Worm (Caenorhabditis elegans) whole organism, L2 larva: ENCODE results near the gene K08D8.1.

Source experiments
- C34F6.9 ChIP-seq: fragments of 150-350 bp; optimal IDR thresholded peaks from 2 replicates; lab custom pipeline; 2014; ENCODE audit warnings: missing biosample characterization, missing genetic modification characterization
- R02D3.7 ChIP-seq: fragments of 150-350 bp; optimal IDR thresholded peaks from 2 replicates; lab custom pipeline; 2014; ENCODE audit warnings: missing biosample characterization, missing genetic modification characterization
- Y55F3AM.14 ChIP-seq: fragments of 200-800 bp; sonication (Bioruptor generic); optimal IDR thresholded peaks from 2 replicates; lab custom pipeline; 2018; ENCODE audit warnings: mild to moderate bottlenecking, missing genetic modification characterization, missing compliant biosample characterization
- aly-2 ChIP-seq: fragments of 150-350 bp; optimal IDR thresholded peaks from 2 replicates; lab custom pipeline; 2014; ENCODE audit warnings: missing biosample characterization, missing genetic modification characterization
- blmp-1 ChIP-seq: sonication (generic microtip); optimal IDR thresholded peaks from 2 replicates; lab custom pipeline; 2017; ENCODE audit warnings: missing genetic modification characterization, mild to moderate bottlenecking, missing compliant biosample characterization, antibody characterized with exemption, moderate library complexity; ENCODE audit not compliant: insufficient read depth
- ceh-82 ChIP-seq: fragments of 150-350 bp; optimal IDR thresholded peaks from 2 replicates; lab custom pipeline; 2014; ENCODE audit warnings: missing biosample characterization, missing genetic modification characterization
- crh-2 ChIP-seq: sonication (generic microtip); optimal IDR thresholded peaks from 2 replicates; lab custom pipeline; 2017; ENCODE audit warnings: missing biosample characterization, missing genetic modification characterization
- egl-27 ChIP-seq: sonication (generic microtip); optimal IDR thresholded peaks from 3 replicates; lab custom pipeline; 2017; ENCODE audit warnings: missing biosample characterization, missing genetic modification reagents, missing genetic modification characterization
- elt-1 ChIP-seq: fragments of 150-350 bp; optimal IDR thresholded peaks from 2 replicates; lab custom pipeline; 2014; ENCODE audit warnings: missing biosample characterization, missing genetic modification characterization
- elt-3 ChIP-seq: sonication (generic microtip); optimal IDR thresholded peaks from 2 replicates; lab custom pipeline; 2017; ENCODE audit warnings: missing biosample characterization, missing genetic modification characterization
- fos-1 ChIP-seq: fragments of 150-350 bp; optimal IDR thresholded peaks from 2 replicates; lab custom pipeline; 2014; ENCODE audit warnings: missing biosample characterization, missing genetic modification characterization
- gmeb-1 ChIP-seq: fragments of 150-350 bp; optimal IDR thresholded peaks from 2 replicates; lab custom pipeline; 2014; ENCODE audit warnings: missing biosample characterization, missing genetic modification characterization
- lin-11 ChIP-seq: fragments of 150-350 bp; sonication (generic microtip); optimal IDR thresholded peaks from 2 replicates; lab custom pipeline; 2014; ENCODE audit warnings: missing biosample characterization, missing genetic modification characterization, inconsistent platforms, mixed read lengths
- lin-13 ChIP-seq: fragments of 150-350 bp; optimal IDR thresholded peaks from 2 replicates; lab custom pipeline; 2014; ENCODE audit warnings: missing biosample characterization, missing genetic modification reagents, missing genetic modification characterization
- lin-39 ChIP-seq: fragments of 150-350 bp; optimal IDR thresholded peaks from 2 replicates; lab custom pipeline; 2014; ENCODE audit warnings: missing biosample characterization, missing genetic modification reagents, missing genetic modification characterization
- lsy-2 ChIP-seq, 2 experiments: fragments of 150-350 bp in 1 of 2; sonication (generic microtip) in 1 of 2; optimal IDR thresholded peaks; 2 replicates each; lab custom pipeline; 2014 to 2017; ENCODE audit warnings: missing biosample characterization in 2 of 2, missing genetic modification characterization in 2 of 2
- mab-5 ChIP-seq: fragments of 150-350 bp; optimal IDR thresholded peaks from 2 replicates; lab custom pipeline; 2014; ENCODE audit warnings: missing biosample characterization, missing genetic modification characterization
- mdl-1 ChIP-seq, 2 experiments: fragments of 150-350 bp in 1 of 2; sonication (generic microtip) in 1 of 2; optimal IDR thresholded peaks; 2 replicates each; lab custom pipeline; 2017; ENCODE audit warnings: missing biosample characterization in 2 of 2, missing genetic modification characterization in 2 of 2
- nhr-12 ChIP-seq: fragments of 150-350 bp; optimal IDR thresholded peaks from 2 replicates; lab custom pipeline; 2014; ENCODE audit warnings: missing biosample characterization, missing genetic modification characterization
- nhr-21 ChIP-seq: fragments of 150-350 bp; optimal IDR thresholded peaks from 2 replicates; lab custom pipeline; 2014; ENCODE audit warnings: missing biosample characterization, missing genetic modification characterization
- nhr-237 ChIP-seq: fragments of 150-350 bp; optimal IDR thresholded peaks from 2 replicates; lab custom pipeline; 2014; ENCODE audit warnings: missing biosample characterization, missing genetic modification characterization
- nhr-25 ChIP-seq: fragments of 150-350 bp; sonication (generic microtip); optimal IDR thresholded peaks from 3 replicates; lab custom pipeline; 2014; ENCODE audit warnings: missing biosample characterization, missing genetic modification characterization
- nhr-6 ChIP-seq: fragments of 150-350 bp; optimal IDR thresholded peaks from 2 replicates; lab custom pipeline; 2014; ENCODE audit warnings: missing biosample characterization, missing genetic modification characterization
- nhr-77 ChIP-seq: fragments of 150-350 bp; optimal IDR thresholded peaks from 2 replicates; lab custom pipeline; 2014; ENCODE audit warnings: missing biosample characterization, missing genetic modification characterization
- peb-1 ChIP-seq: fragments of 150-350 bp; optimal IDR thresholded peaks from 2 replicates; lab custom pipeline; 2014; ENCODE audit warnings: missing biosample characterization, missing genetic modification characterization
- sem-4 ChIP-seq: fragments of 150-350 bp; optimal IDR thresholded peaks from 2 replicates; lab custom pipeline; 2014; ENCODE audit warnings: missing biosample characterization, missing genetic modification reagents, missing genetic modification characterization
- skn-1 ChIP-seq: sonication (generic microtip); optimal IDR thresholded peaks from 2 replicates; lab custom pipeline; 2017; ENCODE audit warnings: missing biosample characterization, missing genetic modification characterization
- sma-3 ChIP-seq: sonication (generic microtip); optimal IDR thresholded peaks from 2 replicates; lab custom pipeline; 2016; ENCODE audit warnings: missing genetic modification reagents, missing genetic modification characterization, missing compliant biosample characterization
- sma-9 ChIP-seq, 2 experiments: fragments of 150-350 bp in 1 of 2; sonication (generic microtip) in 1 of 2; optimal IDR thresholded peaks; 2 replicates each; lab custom pipeline; 2014 to 2016; ENCODE audit warnings: missing genetic modification characterization in 2 of 2, mild to moderate bottlenecking in 1 of 2, missing biosample characterization in 1 of 2, missing compliant biosample characterization in 1 of 2, missing genetic modification reagents in 1 of 2, moderate library complexity in 1 of 2
- snpc-4 ChIP-seq: fragments of 150-350 bp; optimal IDR thresholded peaks from 2 replicates; lab custom pipeline; 2014; ENCODE audit warnings: missing biosample characterization, missing genetic modification characterization
- unc-39 ChIP-seq: fragments of 150-350 bp; optimal IDR thresholded peaks from 2 replicates; lab custom pipeline; 2014; ENCODE audit warnings: missing biosample characterization, missing genetic modification characterization
- unc-62 ChIP-seq: fragments of 150-350 bp; optimal IDR thresholded peaks from 2 replicates; lab custom pipeline; 2014; ENCODE audit warnings: missing biosample characterization, missing genetic modification reagents, missing genetic modification characterization
- ztf-1 ChIP-seq: fragments of 200-800 bp; sonication (Bioruptor generic); conservative IDR thresholded peaks from 2 replicates; pipeline ENCODE4 v1.3.6; 2022; ENCODE audit warnings: missing genetic modification characterization, missing compliant biosample characterization
- ztf-11 ChIP-seq: sonication (generic microtip); optimal IDR thresholded peaks from 2 replicates; lab custom pipeline; 2017; ENCODE audit warnings: missing biosample characterization, missing genetic modification characterization
- ztf-4 ChIP-seq: fragments of 150-350 bp; optimal IDR thresholded peaks from 2 replicates; lab custom pipeline; 2014; ENCODE audit warnings: missing biosample characterization, missing genetic modification characterization

The K08D8.1 gene

DNA sequence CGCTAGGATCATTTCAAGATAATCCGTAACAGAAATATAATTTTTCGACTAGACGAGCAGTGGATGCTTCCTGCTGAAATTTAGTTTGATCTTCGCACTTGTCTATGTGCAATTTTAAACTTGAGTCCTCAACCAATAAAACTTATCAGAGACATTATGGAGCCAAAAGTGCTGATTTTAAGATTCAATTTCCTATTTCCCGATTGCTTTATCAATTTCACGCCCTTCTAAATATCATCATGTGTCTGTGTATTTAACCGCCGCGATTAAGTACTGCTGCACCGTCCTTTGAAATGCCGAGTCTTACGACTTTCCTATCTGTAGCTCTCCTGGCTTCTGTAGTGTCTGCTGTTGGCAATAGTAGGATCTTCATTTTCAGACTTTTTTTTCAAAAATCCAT, 28.7 kb downstream of the K08D8.1 start, which contains the start of gene C32H11.4:
C32H11.4 (plus strand) TSS at position 238 of the 400 bp plus-strand sequence.
- TF ChIP-seq Y55F3AM.14 = no peak
- no peak for TF ChIP-seq aly-2 (tag; lab: Kevin White, UChicago)
- TF ChIP-seq sma-9 (GFP tag; optimal IDR thresholded peaks at IDR 0.05; lab: Kevin White, UChicago) = peak; percentile 96
- no peak for TF ChIP-seq sma-9 (tag; optimal IDR thresholded peaks at IDR 0.05; lab: Kevin White, UChicago)
- TF ChIP-seq nhr-21 (tag; lab: Kevin White, UChicago) = no peak
- no peak for TF ChIP-seq mab-5
- no peak for TF ChIP-seq ztf-11 (tag; lab: Kevin White, UChicago)
- no peak for TF ChIP-seq sem-4 (tag; lab: Kevin White, UChicago)
- no peak for TF ChIP-seq unc-62 (GFP tag; lab: Kevin White, UChicago)
- TF ChIP-seq lin-39 (tag; lab: Kevin White, UChicago) = no peak
- peak; percentile 79 for TF ChIP-seq fos-1
- no peak for TF ChIP-seq lin-13 (GFP tag; lab: Kevin White, UChicago)
- no peak for TF ChIP-seq ceh-82 (tag; lab: Kevin White, UChicago)
- no peak for TF ChIP-seq peb-1 (tag; lab: Kevin White, UChicago)
- peak; percentile 57 for TF ChIP-seq skn-1 (tag; lab: Kevin White, UChicago)
- no peak for TF ChIP-seq blmp-1 (tag; lab: Kevin White, UChicago)
- no peak for TF ChIP-seq nhr-12 (tag; lab: Kevin White, UChicago)
- no peak for TF ChIP-seq elt-1 (tag; lab: Kevin White, UChicago)
- no peak for TF ChIP-seq ztf-4 (tag; lab: Kevin White, UChicago)
- TF ChIP-seq R02D3.7 (tag; lab: Kevin White, UChicago) = no peak
- no peak for TF ChIP-seq nhr-6
- TF ChIP-seq sma-3 (GFP tag; lab: Kevin White, UChicago) = peak; percentile 68
- TF ChIP-seq ztf-1 = no peak
- TF ChIP-seq nhr-77 (tag; lab: Kevin White, UChicago) = no peak
- TF ChIP-seq elt-3 (tag; lab: Kevin White, UChicago) = no peak
- no peak for TF ChIP-seq lsy-2 (tag; optimal IDR thresholded peaks at IDR 0.05; lab: Kevin White, UChicago)
- no peak for TF ChIP-seq snpc-4 (tag; lab: Kevin White, UChicago)
- TF ChIP-seq egl-27 (tag; lab: Kevin White, UChicago) = no peak

DNA sequence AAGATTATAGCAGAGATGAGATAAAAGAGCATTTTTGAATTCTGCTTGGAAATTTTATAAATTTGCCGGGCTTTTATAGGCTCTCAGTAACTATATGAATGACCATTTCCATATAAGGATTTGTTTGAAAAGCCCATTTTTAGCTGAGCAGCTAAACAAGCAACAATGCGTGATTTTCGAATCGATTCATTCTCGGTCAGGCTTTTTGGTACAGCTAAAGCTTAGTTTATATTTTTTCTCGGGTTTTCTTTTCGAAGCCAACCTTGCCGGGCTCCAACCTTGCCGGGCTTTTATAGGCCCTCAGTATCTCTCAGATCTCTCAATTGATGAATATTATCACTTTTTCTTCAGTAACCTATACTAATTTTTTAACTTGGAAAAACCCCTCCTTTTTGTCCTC, 32.0 kb downstream of the K08D8.1 start, which contains the start of gene srlf-4:
srlf-4 (minus strand) TSS at position 101 of the 400 bp plus-strand sequence.
- TF ChIP-seq nhr-12 (tag; lab: Kevin White, UChicago) (no peak), unc-39 (tag; lab: Kevin White, UChicago) (no peak), nhr-25 (tag; lab: Kevin White, UChicago) (no peak), sma-9 (GFP tag; optimal IDR thresholded peaks at IDR 0.05; lab: Kevin White, UChicago) (no peak), sma-9 (tag; optimal IDR thresholded peaks at IDR 0.05; lab: Kevin White, UChicago) (no peak)

DNA sequence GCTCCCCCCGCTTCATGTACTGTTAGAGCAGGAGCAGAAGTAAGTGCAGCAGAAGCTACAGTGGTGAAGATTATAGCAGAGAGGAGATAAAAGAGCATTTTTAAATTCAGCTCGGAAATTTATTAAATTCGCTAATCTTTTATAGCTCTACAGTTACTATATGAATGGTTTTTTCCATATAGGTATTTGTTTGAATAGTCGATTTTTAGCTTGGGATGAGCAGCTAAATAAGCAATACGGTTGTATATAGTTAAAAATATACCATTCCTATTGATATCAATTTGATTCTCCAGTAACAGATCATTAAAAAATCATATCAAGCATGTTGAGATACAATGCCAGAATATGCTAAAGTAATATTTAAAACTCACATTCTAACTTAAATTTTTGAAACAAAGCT, 34.3 kb downstream of the K08D8.1 start, which contains the start of gene srlf-5:
srlf-5 (minus strand) TSS at position 101 of the 400 bp plus-strand sequence.
- TF ChIP-seq mdl-1 (tag; optimal IDR thresholded peaks at IDR 0.05; lab: Kevin White, UChicago) (no peak), sma-3 (GFP tag; lab: Kevin White, UChicago) (no peak), lin-11 (tag; lab: Kevin White, UChicago) (no peak), R02D3.7 (tag; lab: Kevin White, UChicago) (no peak), nhr-25 (tag; lab: Kevin White, UChicago) (no peak), crh-2 (tag; lab: Kevin White, UChicago) (no peak), C34F6.9 (tag; lab: Kevin White, UChicago) (no peak), fos-1 (no peak), ztf-4 (tag; lab: Kevin White, UChicago) (no peak), nhr-237 (tag; lab: Kevin White, UChicago) (no peak)
- TF ChIP-seq, all 48 proteins: peak for 0

- TF ChIP-seq sma-3 (GFP tag; lab: Kevin White, UChicago) (peak; percentile 52), sma-9 (GFP tag; optimal IDR thresholded peaks at IDR 0.05; lab: Kevin White, UChicago) (peak; percentile 67), sma-9 (tag; optimal IDR thresholded peaks at IDR 0.05; lab: Kevin White, UChicago) (no peak), blmp-1 (tag; lab: Kevin White, UChicago) (no peak), elt-1 (tag; lab: Kevin White, UChicago) (no peak), nhr-21 (tag; lab: Kevin White, UChicago) (no peak), nhr-77 (tag; lab: Kevin White, UChicago) (no peak), gmeb-1 (tag; lab: Kevin White, UChicago) (peak; percentile 24), fos-1 (peak; percentile 90), Y55F3AM.14 (no peak), crh-2 (tag; lab: Kevin White, UChicago) (peak; percentile 41), ztf-11 (tag; lab: Kevin White, UChicago) (no peak)
These were observed 44.0 kb downstream of the K08D8.1 start, which contains the start of the genes cld-1 and dod-21 for ce11 chrIV:12936221-12936776. Gene cld-1 (minus strand): TSS chrIV:12936271. Gene dod-21 (plus strand): TSS chrIV:12936738.
